Fruit fly (Drosophila melanogaster) whole organism: ENCODE results near the gene Apc2.

Experiments
- Dll ChIP-seq: fragments of >200 bp; optimal IDR thresholded peaks from 2 replicates; lab custom pipeline; 2017
- pan ChIP-seq: fragments of >200 bp; optimal IDR thresholded peaks from 2 replicates; lab custom pipeline; 2017

dm6 chr3R:24188619-24189018 lies 24.9 kb downstream of the Apc2 start, which contains the start of gene CG5515:
- TF ChIP-seq pan (lab: Kevin White, UChicago) (no peak), Dll (lab: Kevin White, UChicago) (no peak)
